Fruit fly (Drosophila melanogaster): ENCODE measurements around the gene Apc.
A peak's percentile ranks its signal among the peaks of the same experiment; 100 is the strongest.

The Apc gene

dm6 chr3R:28850662-28851257 is 6.2 kb upstream of the Apc start (continued):
- TF ChIP-seq Drgx (GFP tag; IDR thresholded peaks at IDR 0.05) (peak; percentile 71), row (GFP tag; IDR thresholded peaks at IDR 0.05) (0 out of 3 replicates have a peak, but pooled peaks have one; percentile 18), CG6689 (GFP tag; IDR thresholded peaks at IDR 0.05) (0 out of 2 replicates have a peak, but pooled peaks have one; percentile 17), CG8765 (GFP tag; IDR thresholded peaks at IDR 0.05) (no peak), chif (GFP tag; optimal IDR thresholded peaks at IDR 0.05) (no peak), CG1603 (tag; optimal IDR thresholded peaks at IDR 0.05) (no peak), hth (optimal IDR thresholded peaks at IDR 0.05) (no peak), eve (GFP tag; optimal IDR thresholded peaks at IDR 0.05) (peak in 1 of 2 experiments; percentile 57), CG14965 (GFP tag; optimal IDR thresholded peaks at IDR 0.05; ENCODE audit: borderline replicate concordance) (no peak), CG7786 (GFP tag; optimal IDR thresholded peaks at IDR 0.05) (no peak), Xrp1 (GFP tag; IDR thresholded peaks at IDR 0.05) (peak; percentile 20; the same call in 1 of the 2 replicates), CG18619 (GFP tag; optimal IDR thresholded peaks at IDR 0.05) (no peak), Dek (tag; optimal IDR thresholded peaks at IDR 0.05) (no peak), CG6813 (GFP tag; optimal IDR thresholded peaks at IDR 0.05) (no peak), sens (GFP tag) (peak; percentile 42), C15 (GFP tag; IDR thresholded peaks at IDR 0.05) (no peak), CG12744 (GFP tag; optimal IDR thresholded peaks at IDR 0.05) (no peak), CG3163 (GFP tag; optimal IDR thresholded peaks at IDR 0.05) (no peak), Side (GFP tag; optimal IDR thresholded peaks at IDR 0.05) (no peak), Hsf (GFP tag; optimal IDR thresholded peaks at IDR 0.05) (no peak), vvl (GFP tag; IDR thresholded peaks at IDR 0.05) (peak; percentile 15; the same call in 1 of the 2 replicates), sim (GFP tag; IDR thresholded peaks at IDR 0.05) (0 out of 2 replicates have a peak, but pooled peaks have one; percentile 5), salm (tag; optimal IDR thresholded peaks at IDR 0.05) (no peak), Atf-2 (GFP tag; optimal IDR thresholded peaks at IDR 0.05) (no peak), CG43689 (GFP tag; IDR thresholded peaks at IDR 0.05) (no peak), ato (GFP tag; IDR thresholded peaks at IDR 0.05; ENCODE audit: partially characterized antibody) (no peak), CHES-1-like (GFP tag; optimal IDR thresholded peaks at IDR 0.05) (no peak), CG11504 (tag; optimal IDR thresholded peaks at IDR 0.05) (no peak), CG12659 (GFP tag; optimal IDR thresholded peaks at IDR 0.05) (no peak), sima (GFP tag; optimal IDR thresholded peaks at IDR 0.05) (no peak)

DNA sequence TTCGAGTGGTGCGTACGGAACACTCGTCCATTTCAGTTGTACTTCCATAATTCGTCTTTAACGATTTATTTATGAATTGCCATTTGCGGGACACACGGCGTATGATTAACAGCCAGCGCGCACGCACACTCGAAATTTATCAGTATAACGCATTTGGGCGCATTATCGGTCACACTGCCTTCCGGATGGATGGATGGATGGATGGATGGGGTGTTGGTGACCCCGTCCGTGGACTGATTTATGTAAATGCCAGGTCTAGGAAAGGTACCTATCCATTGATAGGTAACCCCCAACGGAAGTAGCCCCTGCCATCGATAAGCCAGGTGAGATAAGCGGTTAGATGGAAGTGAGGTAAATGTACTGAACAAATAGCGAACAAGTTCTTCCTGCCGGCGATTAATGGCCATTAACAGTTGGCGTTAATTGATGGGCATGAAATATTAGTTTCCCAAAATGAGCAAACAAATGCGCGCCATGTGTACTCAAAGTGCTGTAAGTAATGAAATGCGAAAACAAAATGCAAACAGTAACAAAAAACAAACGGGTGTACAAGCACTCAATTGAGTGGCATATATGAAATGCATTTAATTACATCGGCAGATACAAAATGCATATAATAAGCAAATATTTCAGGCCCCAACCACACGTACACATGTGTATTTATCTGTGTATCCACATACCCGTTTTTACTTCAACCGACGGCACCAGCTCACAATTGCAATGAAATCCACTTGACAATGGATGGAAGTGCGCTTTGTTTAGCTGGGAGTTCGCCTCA is 4.3 kb upstream of the Apc start:
- TF ChIP-seq CG7372 (GFP tag; IDR thresholded peaks at IDR 0.05) = peak; percentile 38; the same call in 1 of the 2 replicates
- no peak for TF ChIP-seq lbe (GFP tag; optimal IDR thresholded peaks at IDR 0.05)
- no peak for TF ChIP-seq chm (GFP tag; IDR thresholded peaks at IDR 0.05)
- peak; percentile 66 for TF ChIP-seq CG8281 (tag; optimal IDR thresholded peaks at IDR 0.05)
- TF ChIP-seq rib (GFP tag; IDR thresholded peaks at IDR 0.05) = no peak
- no peak for TF ChIP-seq CG8765 (GFP tag; IDR thresholded peaks at IDR 0.05)
- no peak for TF ChIP-seq dan (GFP tag; IDR thresholded peaks at IDR 0.05)
- TF ChIP-seq Dad (GFP tag; optimal IDR thresholded peaks at IDR 0.05) = no peak
- no peak for TF ChIP-seq bcd (GFP tag; optimal IDR thresholded peaks at IDR 0.05)
- TF ChIP-seq org-1 (GFP tag; optimal IDR thresholded peaks at IDR 0.05) = no peak
- TF ChIP-seq E2f1 (GFP tag; IDR thresholded peaks at IDR 0.05) = no peak
- TF ChIP-seq CG11398 (GFP tag; optimal IDR thresholded peaks at IDR 0.05) = no peak
- no peak for TF ChIP-seq CG12942 (GFP tag; optimal IDR thresholded peaks at IDR 0.05)
- TF ChIP-seq eve (GFP tag; optimal IDR thresholded peaks at IDR 0.05) = peak in 1 of 2 experiments; percentile 54
- no peak for TF ChIP-seq hkb (optimal IDR thresholded peaks at IDR 0.05)
- no peak for TF ChIP-seq hkb (GFP tag; IDR thresholded peaks at IDR 0.05)
- TF ChIP-seq en (GFP tag; optimal IDR thresholded peaks at IDR 0.05) = no peak
- peak; percentile 43 for TF ChIP-seq Hey (tag; optimal IDR thresholded peaks at IDR 0.05)
- no peak for TF ChIP-seq row (GFP tag; IDR thresholded peaks at IDR 0.05)
- no peak for TF ChIP-seq Rfx (GFP tag; IDR thresholded peaks at IDR 0.05)
- TF ChIP-seq CG11093 (GFP tag; IDR thresholded peaks at IDR 0.05) = no peak
- TF ChIP-seq CG10147 (GFP tag; optimal IDR thresholded peaks at IDR 0.05) = no peak
- no peak for TF ChIP-seq CG4360 (GFP tag; IDR thresholded peaks at IDR 0.05)
- no peak for TF ChIP-seq CG15479 (GFP tag; optimal IDR thresholded peaks at IDR 0.05)
